Fruit fly (Drosophila melanogaster) whole organism, prepupa: ENCODE data around the gene CG10591.

Source experiments
- Blimp-1 ChIP-seq: fragments of 200-800 bp; sonication (Bioruptor generic); optimal IDR thresholded peaks from 3 replicates; lab custom pipeline; 2017; ENCODE audit warnings: missing biosample characterization, missing genetic modification characterization, mild to moderate bottlenecking, moderate library complexity, missing genetic modification reagents
- CG10631 ChIP-seq: fragments of 200-800 bp; sonication (Bioruptor generic); optimal IDR thresholded peaks from 2 replicates; lab custom pipeline; 2016; ENCODE audit warnings: missing biosample characterization, missing genetic modification characterization
- CG10669 ChIP-seq: fragments of 200-800 bp; sonication (Bioruptor generic); optimal IDR thresholded peaks from 3 replicates; lab custom pipeline; 2018; ENCODE audit warnings: missing biosample characterization, mild to moderate bottlenecking, missing genetic modification characterization, moderate library complexity
- CG11294 ChIP-seq: fragments of 200-800 bp; sonication (Bioruptor generic); IDR thresholded peaks from 2 replicates; pipeline ENCODE4 v1.3.6; 2022; ENCODE audit warnings: missing biosample characterization, missing genetic modification characterization
- CG11762 ChIP-seq: fragments of 200-800 bp; sonication (Bioruptor generic); optimal IDR thresholded peaks from 3 replicates; lab custom pipeline; 2016; ENCODE audit warnings: missing biosample characterization, missing genetic modification characterization; ENCODE audit not compliant: insufficient read depth
- CG11902 ChIP-seq: fragments of 200-800 bp; sonication (Bioruptor generic); optimal IDR thresholded peaks from 3 replicates; lab custom pipeline; 2016; ENCODE audit warnings: missing biosample characterization, missing genetic modification characterization
- CG1621 ChIP-seq: fragments of 200-800 bp; sonication (Bioruptor generic); optimal IDR thresholded peaks from 3 replicates; lab custom pipeline; 2018; ENCODE audit warnings: missing biosample characterization, mild to moderate bottlenecking, missing genetic modification characterization
- CG16779 ChIP-seq: fragments of 200-800 bp; sonication (Bioruptor generic); optimal IDR thresholded peaks from 3 replicates; lab custom pipeline; 2017; ENCODE audit warnings: missing biosample characterization, mild to moderate bottlenecking, missing genetic modification characterization
- CG3032 ChIP-seq: fragments of 200-800 bp; optimal IDR thresholded peaks from 2 replicates; lab custom pipeline; 2019; ENCODE audit warnings: missing biosample characterization, mild to moderate bottlenecking, missing genetic modification characterization, moderate library complexity
- CG31627 ChIP-seq: fragments of 200-800 bp; sonication (Bioruptor generic); optimal IDR thresholded peaks from 3 replicates; lab custom pipeline; 2016; ENCODE audit warnings: missing biosample characterization, missing genetic modification characterization
- CG32006 ChIP-seq: fragments of 200-800 bp; sonication (Bioruptor generic); optimal IDR thresholded peaks from 3 replicates; lab custom pipeline; 2017; ENCODE audit warnings: missing biosample characterization, mild to moderate bottlenecking, missing genetic modification characterization
- CG34406 ChIP-seq: fragments of 200-800 bp; sonication (Bioruptor generic); optimal IDR thresholded peaks from 3 replicates; lab custom pipeline; 2016; ENCODE audit warnings: missing biosample characterization, missing genetic modification characterization
- CG3919 ChIP-seq: fragments of 200-800 bp; sonication (Bioruptor generic); optimal IDR thresholded peaks from 3 replicates; lab custom pipeline; 2016; ENCODE audit warnings: missing biosample characterization, missing genetic modification characterization
- CG4318 ChIP-seq: fragments of 200-800 bp; sonication (Bioruptor generic); optimal IDR thresholded peaks from 3 replicates; lab custom pipeline; 2017; ENCODE audit warnings: missing biosample characterization, mild to moderate bottlenecking, missing genetic modification characterization
- CG6163 ChIP-seq: fragments of 200-800 bp; sonication (Bioruptor generic); IDR thresholded peaks from 3 replicates; pipeline ENCODE4 v1.3.6; 2022; ENCODE audit warnings: missing biosample characterization, missing genetic modification characterization
- CG6276 ChIP-seq: fragments of 200-800 bp; sonication (Bioruptor generic); optimal IDR thresholded peaks from 2 replicates; lab custom pipeline; 2017; ENCODE audit warnings: missing biosample characterization, mild to moderate bottlenecking, missing genetic modification characterization
- CG6792 ChIP-seq: fragments of 200-800 bp; sonication (Bioruptor generic); optimal IDR thresholded peaks from 3 replicates; lab custom pipeline; 2016; ENCODE audit warnings: missing biosample characterization, missing genetic modification characterization
- CG6808 ChIP-seq: fragments of 200-800 bp; sonication (Bioruptor generic); optimal IDR thresholded peaks from 3 replicates; lab custom pipeline; 2017; ENCODE audit warnings: missing biosample characterization, missing genetic modification characterization, mild to moderate bottlenecking, moderate library complexity, missing genetic modification reagents
- CG6854 ChIP-seq: fragments of 200-800 bp; sonication (Bioruptor generic); optimal IDR thresholded peaks from 2 replicates; lab custom pipeline; 2017; ENCODE audit warnings: missing biosample characterization, mild to moderate bottlenecking, missing genetic modification characterization
- CG7368 ChIP-seq: fragments of 200-800 bp; sonication (Bioruptor generic); optimal IDR thresholded peaks from 3 replicates; lab custom pipeline; 2016; ENCODE audit warnings: missing biosample characterization, missing genetic modification characterization
- CG8119 ChIP-seq: fragments of 200-800 bp; sonication (Bioruptor generic); IDR thresholded peaks from 3 replicates; pipeline ENCODE4 v1.3.6; 2022; ENCODE audit warnings: missing biosample characterization, missing genetic modification characterization
- CG8319 ChIP-seq: fragments of 200-800 bp; sonication (Bioruptor generic); optimal IDR thresholded peaks from 3 replicates; lab custom pipeline; 2016; ENCODE audit warnings: missing biosample characterization, missing genetic modification characterization
- CG8632 ChIP-seq: fragments of 200-800 bp; sonication (Bioruptor generic); optimal IDR thresholded peaks from 3 replicates; lab custom pipeline; 2016; ENCODE audit warnings: missing biosample characterization, missing genetic modification characterization
- CG9139 ChIP-seq: fragments of 200-800 bp; sonication (Bioruptor generic); optimal IDR thresholded peaks from 3 replicates; lab custom pipeline; 2017; ENCODE audit warnings: missing biosample characterization, mild to moderate bottlenecking, missing genetic modification characterization
- Eip75B ChIP-seq: fragments of 200-800 bp; sonication (Bioruptor generic); optimal IDR thresholded peaks from 3 replicates; lab custom pipeline; 2016; ENCODE audit warnings: missing biosample characterization, missing genetic modification characterization
- Eip78C ChIP-seq: fragments of 200-800 bp; sonication (Bioruptor generic); peaks from one replicate; lab custom pipeline; 2016; ENCODE audit warnings: missing biosample characterization, missing genetic modification characterization
- Eip93F ChIP-seq: fragments of 200-800 bp; sonication (Bioruptor generic); optimal IDR thresholded peaks from 2 replicates; lab custom pipeline; 2016; ENCODE audit warnings: missing biosample characterization, mild to moderate bottlenecking, missing genetic modification characterization
- Ets21C ChIP-seq: fragments of 200-800 bp; sonication (Bioruptor generic); optimal IDR thresholded peaks from 3 replicates; lab custom pipeline; 2016; ENCODE audit warnings: missing biosample characterization, missing genetic modification characterization
- Gug ChIP-seq: fragments of 200-800 bp; sonication (Bioruptor generic); IDR thresholded peaks from 2 replicates; pipeline ENCODE4 v1.3.6; 2022; ENCODE audit warnings: missing biosample characterization, missing genetic modification characterization
- Hr39 ChIP-seq: fragments of 200-800 bp; sonication (Bioruptor generic); optimal IDR thresholded peaks from 2 replicates; lab custom pipeline; 2016; ENCODE audit warnings: missing biosample characterization, missing genetic modification characterization
- Hr4 ChIP-seq: fragments of 200-800 bp; sonication (Bioruptor generic); optimal IDR thresholded peaks from 3 replicates; lab custom pipeline; 2016; ENCODE audit warnings: missing biosample characterization, missing genetic modification characterization
- Lpt ChIP-seq: fragments of 200-800 bp; sonication (Bioruptor generic); optimal IDR thresholded peaks from 3 replicates; lab custom pipeline; 2016; ENCODE audit warnings: missing biosample characterization, missing genetic modification characterization
- Met ChIP-seq: fragments of 200-800 bp; sonication (Bioruptor generic); optimal IDR thresholded peaks from 3 replicates; lab custom pipeline; 2016; ENCODE audit warnings: missing biosample characterization, missing genetic modification characterization
- OdsH ChIP-seq: fragments of 200-800 bp; sonication (Bioruptor generic); optimal IDR thresholded peaks from 3 replicates; lab custom pipeline; 2016; ENCODE audit warnings: missing biosample characterization, missing genetic modification characterization
- Smox ChIP-seq: fragments of 200-800 bp; sonication (Bioruptor generic); optimal IDR thresholded peaks from 3 replicates; lab custom pipeline; 2016; ENCODE audit warnings: missing biosample characterization, missing genetic modification characterization
- Sox102F ChIP-seq: fragments of 200-800 bp; sonication (Bioruptor generic); optimal IDR thresholded peaks from 2 replicates; lab custom pipeline; 2016; ENCODE audit warnings: missing biosample characterization, mild to moderate bottlenecking, missing genetic modification characterization
- Sox14 ChIP-seq: fragments of 200-800 bp; sonication (Bioruptor generic); optimal IDR thresholded peaks from 3 replicates; lab custom pipeline; 2016; ENCODE audit warnings: missing biosample characterization, missing genetic modification characterization
- Sox15 ChIP-seq: fragments of 200-800 bp; sonication (Bioruptor generic); optimal IDR thresholded peaks from 3 replicates; lab custom pipeline; 2016; ENCODE audit warnings: missing biosample characterization, missing genetic modification characterization
- achi ChIP-seq: fragments of 200-800 bp; sonication (Bioruptor generic); optimal IDR thresholded peaks from 3 replicates; lab custom pipeline; 2016; ENCODE audit warnings: missing biosample characterization, missing genetic modification characterization
- cyc ChIP-seq: fragments of 200-800 bp; sonication (Bioruptor generic); optimal IDR thresholded peaks from 3 replicates; lab custom pipeline; 2016; ENCODE audit warnings: missing biosample characterization, missing genetic modification characterization
- dsx ChIP-seq: fragments of 200-800 bp; optimal IDR thresholded peaks from 3 replicates; lab custom pipeline; 2019; ENCODE audit warnings: missing biosample characterization, mild to moderate bottlenecking, missing genetic modification characterization, moderate library complexity; ENCODE audit not compliant: poor library complexity, severe bottlenecking
- esn ChIP-seq: fragments of 200-800 bp; sonication (Bioruptor generic); optimal IDR thresholded peaks from 2 replicates; lab custom pipeline; 2016; ENCODE audit warnings: missing biosample characterization, mild to moderate bottlenecking, missing genetic modification characterization, moderate library complexity
- fd59A ChIP-seq: fragments of 200-800 bp; sonication (Bioruptor generic); optimal IDR thresholded peaks from 2 replicates; lab custom pipeline; 2017; ENCODE audit warnings: missing biosample characterization, mild to moderate bottlenecking, missing genetic modification characterization, missing genetic modification reagents
- fd85E ChIP-seq: fragments of 200-800 bp; sonication (Bioruptor generic); optimal IDR thresholded peaks from 3 replicates; lab custom pipeline; 2016; ENCODE audit warnings: missing biosample characterization, missing genetic modification characterization
- fkh ChIP-seq: fragments of 200-800 bp; sonication (Bioruptor generic); optimal IDR thresholded peaks from 3 replicates; lab custom pipeline; 2017; ENCODE audit warnings: missing biosample characterization, mild to moderate bottlenecking, missing genetic modification characterization, moderate library complexity
- lz ChIP-seq: fragments of 200-800 bp; sonication (Bioruptor generic); optimal IDR thresholded peaks from 3 replicates; lab custom pipeline; 2016; ENCODE audit warnings: missing biosample characterization, missing genetic modification characterization
- net ChIP-seq: fragments of 200-800 bp; sonication (Bioruptor generic); optimal IDR thresholded peaks from 3 replicates; lab custom pipeline; 2016; ENCODE audit warnings: missing biosample characterization, missing genetic modification characterization
- salr ChIP-seq, 2 experiments: fragments of 200-800 bp; sonication (Bioruptor generic); optimal IDR thresholded peaks; 3 replicates each; lab custom pipeline; 2016 to 2018; ENCODE audit warnings: missing biosample characterization in 2 of 2, missing genetic modification characterization in 2 of 2, mild to moderate bottlenecking in 1 of 2
- spab ChIP-seq: fragments of 200-800 bp; sonication (Bioruptor generic); optimal IDR thresholded peaks from 2 replicates; lab custom pipeline; 2017; ENCODE audit warnings: missing biosample characterization, mild to moderate bottlenecking, missing genetic modification characterization, missing genetic modification reagents
- ss ChIP-seq, 2 experiments: fragments of 200-800 bp; sonication (Bioruptor generic); optimal IDR thresholded peaks; 2 replicates in 1 of 2; 3 replicates in 1 of 2; lab custom pipeline; 2017 to 2018; ENCODE audit warnings: mild to moderate bottlenecking in 2 of 2, missing biosample characterization in 2 of 2, missing genetic modification characterization in 2 of 2, moderate library complexity in 1 of 2
- vri ChIP-seq: fragments of 200-800 bp; sonication (Bioruptor generic); optimal IDR thresholded peaks from 3 replicates; lab custom pipeline; 2016; ENCODE audit warnings: missing biosample characterization, mild to moderate bottlenecking, missing genetic modification characterization

Gene CG10591

DNA sequence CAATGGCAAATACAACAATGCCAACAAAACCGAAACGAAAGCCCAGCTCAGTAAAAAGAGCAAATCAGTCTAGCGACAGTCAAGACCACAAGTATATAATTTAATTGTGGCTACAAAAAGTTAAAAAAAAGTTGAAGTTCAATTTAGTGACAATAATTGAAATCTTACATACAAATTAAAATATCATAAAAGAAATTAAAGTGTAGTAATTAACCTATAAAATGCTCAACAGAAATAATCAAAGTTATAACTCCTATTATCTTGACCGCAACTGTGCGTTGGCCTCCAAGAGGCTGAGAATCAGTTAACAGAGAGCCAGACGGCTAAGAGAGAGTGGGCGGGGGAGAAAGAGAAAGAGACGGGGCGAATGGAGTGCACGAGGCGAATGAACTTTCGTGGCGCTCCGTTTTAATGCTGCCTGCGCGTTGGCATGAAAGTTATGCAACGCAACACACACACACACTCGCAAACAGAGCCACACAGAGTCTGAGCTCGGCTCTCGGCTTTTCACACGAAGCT, 12.3 kb upstream of the CG10591 start:
- TF ChIP-seq esn (GFP tag; lab: Kevin White, UChicago) (peak; percentile 98), CG34406 (peak; percentile 93), vri (GFP tag; lab: Kevin White, UChicago) (peak; percentile 98), Sox14 (GFP tag; lab: Kevin White, UChicago) (peak; percentile 92), CG10631 (GFP tag; lab: Kevin White, UChicago) (peak; percentile 90), CG8119 (GFP tag; lab: Robert Waterston, UW) (peak; percentile 98), dsx (GFP tag; lab: Kevin White, UChicago) (peak; percentile 83), Eip93F (peak; percentile 84), CG10669 (peak; percentile 73), CG31627 (GFP tag; lab: Kevin White, UChicago) (peak; percentile 92), CG6854 (GFP tag; lab: Kevin White, UChicago) (peak; percentile 95), fkh (GFP tag; lab: Kevin White, UChicago) (peak; percentile 14), CG4318 (GFP tag; lab: Kevin White, UChicago) (peak; percentile 93), CG3919 (GFP tag; lab: Kevin White, UChicago) (peak; percentile 95), CG3032 (tag; lab: Kevin White, UChicago) (peak; percentile 81), Sox102F (GFP tag; lab: Kevin White, UChicago) (peak; percentile 97), Blimp-1 (GFP tag; lab: Kevin White, UChicago) (peak; percentile 98), CG32006 (GFP tag; lab: Kevin White, UChicago) (peak; percentile 96), Lpt (GFP tag; lab: Kevin White, UChicago) (peak; percentile 95), CG9139 (GFP tag; lab: Kevin White, UChicago) (peak; percentile 60), CG6792 (peak; percentile 91), CG11762 (GFP tag; lab: Kevin White, UChicago) (peak; percentile 80), Hr39 (GFP tag; lab: Kevin White, UChicago) (peak; percentile 91), CG6163 (GFP tag; lab: Robert Waterston, UW) (peak; percentile 93), Ets21C (GFP tag; lab: Kevin White, UChicago) (peak; percentile 84), fd85E (GFP tag; lab: Kevin White, UChicago) (peak; percentile 72), net (GFP tag; lab: Kevin White, UChicago) (peak; percentile 92), Eip78C (GFP tag; lab: Kevin White, UChicago) (peak; percentile 98), CG11294 (GFP tag; lab: Robert Waterston, UW) (peak; percentile 67; the same call in 1 of the 2 replicates), CG8632 (peak; percentile 87), fd59A (peak; percentile 53), CG7368 (GFP tag; lab: Kevin White, UChicago) (peak; percentile 83), spab (GFP tag; lab: Kevin White, UChicago) (peak; percentile 71), Gug (peak; percentile 91), lz (GFP tag; lab: Kevin White, UChicago) (peak; percentile 95), ss (GFP tag; optimal IDR thresholded peaks at IDR 0.05; lab: Kevin White, UChicago) (peak; percentile 75 to 76), CG6276 (GFP tag; lab: Kevin White, UChicago) (peak; percentile 96), Smox (GFP tag; lab: Kevin White, UChicago) (peak; percentile 95), CG8319 (GFP tag; lab: Kevin White, UChicago) (peak; percentile 67), Eip75B (peak; percentile 91), cyc (GFP tag; lab: Kevin White, UChicago) (peak; percentile 92), Sox15 (GFP tag; lab: Kevin White, UChicago) (peak; percentile 79), achi (GFP tag; lab: Kevin White, UChicago) (peak; percentile 94), CG6808 (GFP tag; lab: Kevin White, UChicago) (peak; percentile 67), CG16779 (tag; lab: Kevin White, UChicago) (peak; percentile 82), Hr4 (GFP tag; lab: Kevin White, UChicago) (peak; percentile 96), OdsH (GFP tag; lab: Kevin White, UChicago) (peak; percentile 93), CG1621 (tag; lab: Kevin White, UChicago) (peak; percentile 66), CG11902 (GFP tag; lab: Kevin White, UChicago) (peak; percentile 76), salr (GFP tag; optimal IDR thresholded peaks at IDR 0.05; lab: Kevin White, UChicago) (peak; percentile 26 to 94), Met (GFP tag; lab: Kevin White, UChicago) (peak; percentile 97)
